Fruit fly (Drosophila melanogaster) whole organism, embryonic: ENCODE results near the gene svr.

Experiments
- ATbp ChIP-seq: fragments of 200-800 bp; sonication (Bioruptor generic); optimal IDR thresholded peaks from 2 replicates; lab custom pipeline; 2017; ENCODE audit warnings: missing biosample characterization, mild to moderate bottlenecking, missing genetic modification characterization, missing genetic modification reagents
- Ada2b ChIP-seq: fragments of 200-800 bp; sonication (Bioruptor generic); IDR thresholded peaks from 2 replicates; pipeline ENCODE4 v1.3.6; 2022; ENCODE audit warnings: missing biosample characterization, missing genetic modification characterization
- Atf6 ChIP-seq: fragments of 200-800 bp; sonication (Bioruptor generic); IDR thresholded peaks from 2 replicates; pipeline ENCODE4 v1.3.6; 2022; ENCODE audit warnings: missing biosample characterization, missing genetic modification characterization
- Bteb2 ChIP-seq: fragments of 200-800 bp; sonication (Bioruptor generic); optimal IDR thresholded peaks from 2 replicates; lab custom pipeline; 2016; ENCODE audit warnings: missing biosample characterization, missing genetic modification characterization
- CG1024 ChIP-seq: fragments of 200-800 bp; sonication (Bioruptor generic); IDR thresholded peaks from 2 replicates; pipeline ENCODE4 v1.3.6; 2022; ENCODE audit warnings: missing biosample characterization, missing genetic modification characterization
- CG10565 ChIP-seq: fragments of 200-800 bp; sonication (Bioruptor generic); optimal IDR thresholded peaks from 3 replicates; lab custom pipeline; 2016; ENCODE audit warnings: missing biosample characterization, mild to moderate bottlenecking, missing genetic modification characterization
- CG11398 ChIP-seq: fragments of 200-800 bp; sonication (Bioruptor generic); optimal IDR thresholded peaks from 2 replicates; lab custom pipeline; 2016; ENCODE audit warnings: missing biosample characterization, missing genetic modification characterization
- CG11504 ChIP-seq: fragments of 200-800 bp; sonication (Bioruptor generic); optimal IDR thresholded peaks from 3 replicates; lab custom pipeline; 2019; ENCODE audit warnings: missing biosample characterization, mild to moderate bottlenecking, missing genetic modification characterization, moderate library complexity
- CG13123 ChIP-seq: fragments of 200-800 bp; sonication (Bioruptor generic); optimal IDR thresholded peaks from 2 replicates; lab custom pipeline; 2016; ENCODE audit warnings: missing biosample characterization, missing genetic modification characterization
- CG14860 ChIP-seq: fragments of 200-800 bp; sonication (Bioruptor generic); IDR thresholded peaks from 3 replicates; pipeline ENCODE4 v1.3.6; 2022; ENCODE audit warnings: missing biosample characterization, missing genetic modification characterization; ENCODE audit not compliant: partially characterized antibody
- CG1603 ChIP-seq: fragments of 200-800 bp; sonication (Bioruptor generic); optimal IDR thresholded peaks from 2 replicates; lab custom pipeline; 2019; ENCODE audit warnings: missing biosample characterization, mild to moderate bottlenecking, missing genetic modification characterization, moderate library complexity
- CG2120 ChIP-seq: fragments of 200-800 bp; sonication (Bioruptor generic); optimal IDR thresholded peaks from 3 replicates; lab custom pipeline; 2016; ENCODE audit warnings: missing biosample characterization, missing genetic modification characterization
- CG2199 ChIP-seq: fragments of 200-800 bp; sonication (Bioruptor generic); IDR thresholded peaks from 3 replicates; pipeline ENCODE4 v1.3.6; 2022; ENCODE audit warnings: missing biosample characterization, missing genetic modification characterization
- CG30431 ChIP-seq: fragments of 200-800 bp; sonication (Bioruptor generic); optimal IDR thresholded peaks from 2 replicates; lab custom pipeline; 2017; ENCODE audit warnings: missing biosample characterization, missing genetic modification characterization
- CG31388 ChIP-seq: fragments of 200-800 bp; sonication (Bioruptor generic); optimal IDR thresholded peaks from 2 replicates; lab custom pipeline; 2016; ENCODE audit warnings: missing biosample characterization, missing genetic modification characterization
- CG3163 ChIP-seq: fragments of 200-800 bp; sonication (Bioruptor generic); optimal IDR thresholded peaks from 3 replicates; lab custom pipeline; 2016; ENCODE audit warnings: missing biosample characterization, missing genetic modification characterization
- CG6813 ChIP-seq: fragments of 200-800 bp; sonication (Bioruptor generic); optimal IDR thresholded peaks from 2 replicates; lab custom pipeline; 2017; ENCODE audit warnings: missing biosample characterization, missing genetic modification characterization, mild to moderate bottlenecking, moderate library complexity, missing genetic modification reagents
- CG7372 ChIP-seq: fragments of 200-800 bp; sonication (Bioruptor generic); IDR thresholded peaks from 2 replicates; pipeline ENCODE4 v1.3.6; 2022; ENCODE audit warnings: missing biosample characterization, missing genetic modification characterization
- CG8089 ChIP-seq: fragments of 200-800 bp; sonication (Bioruptor generic); optimal IDR thresholded peaks from 3 replicates; lab custom pipeline; 2016; ENCODE audit warnings: missing biosample characterization, missing genetic modification characterization
- CG8478 ChIP-seq: fragments of >200 bp; optimal IDR thresholded peaks from 2 replicates; lab custom pipeline; 2018
- Chrac-16 ChIP-seq: fragments of 200-800 bp; sonication (Bioruptor generic); optimal IDR thresholded peaks from 3 replicates; lab custom pipeline; 2016; ENCODE audit warnings: missing biosample characterization, missing genetic modification characterization
- CoRest ChIP-seq: fragments of 200-800 bp; sonication (Bioruptor generic); optimal IDR thresholded peaks from 3 replicates; lab custom pipeline; 2018; ENCODE audit warnings: missing biosample characterization, mild to moderate bottlenecking, missing genetic modification characterization, moderate library complexity
- D19B ChIP-seq: fragments of 200-800 bp; sonication (Bioruptor generic); optimal IDR thresholded peaks from 2 replicates; lab custom pipeline; 2017; ENCODE audit warnings: missing biosample characterization, mild to moderate bottlenecking, missing genetic modification characterization
- Dad ChIP-seq: fragments of 200-800 bp; sonication (Bioruptor generic); optimal IDR thresholded peaks from 3 replicates; lab custom pipeline; 2016; ENCODE audit warnings: missing biosample characterization, missing genetic modification characterization
- Dbx ChIP-seq: fragments of 200-800 bp; sonication (Bioruptor generic); IDR thresholded peaks from 3 replicates; pipeline ENCODE4 v1.3.6; 2022; ENCODE audit warnings: missing biosample characterization, missing genetic modification characterization
- Dip3 ChIP-seq: fragments of 200-800 bp; sonication (Bioruptor generic); optimal IDR thresholded peaks from 3 replicates; lab custom pipeline; 2016; ENCODE audit warnings: missing biosample characterization, missing genetic modification characterization
- Gug ChIP-seq: fragments of 200-800 bp; sonication (Bioruptor generic); IDR thresholded peaks from 4 replicates; pipeline ENCODE4 v1.3.6; 2022; ENCODE audit warnings: missing biosample characterization, missing genetic modification characterization
- HHEX ChIP-seq: fragments of 200-800 bp; sonication (Bioruptor generic); optimal IDR thresholded peaks from 3 replicates; lab custom pipeline; 2017; ENCODE audit warnings: missing biosample characterization, mild to moderate bottlenecking, missing genetic modification characterization, missing genetic modification reagents
- HmgD ChIP-seq: fragments of 200-800 bp; sonication (Bioruptor generic); optimal IDR thresholded peaks from 3 replicates; lab custom pipeline; 2016; ENCODE audit warnings: missing biosample characterization, missing genetic modification characterization
- HmgZ ChIP-seq: fragments of 200-800 bp; sonication (Bioruptor generic); optimal IDR thresholded peaks from 2 replicates; lab custom pipeline; 2018; ENCODE audit warnings: missing biosample characterization, mild to moderate bottlenecking, missing genetic modification characterization
- Nf-YC ChIP-seq: fragments of 200-800 bp; optimal IDR thresholded peaks from 3 replicates; lab custom pipeline; 2019; ENCODE audit warnings: missing biosample characterization, mild to moderate bottlenecking, missing genetic modification characterization, moderate library complexity
- Rfx ChIP-seq: fragments of 200-800 bp; sonication (Bioruptor generic); IDR thresholded peaks from 2 replicates; pipeline ENCODE4 v1.3.6; 2022; ENCODE audit warnings: missing biosample characterization, missing genetic modification characterization
- Sin3A ChIP-seq: fragments of >200 bp; optimal IDR thresholded peaks from 2 replicates; lab custom pipeline; 2018
- Sry-δ ChIP-seq: fragments of 200-800 bp; sonication (Bioruptor generic); optimal IDR thresholded peaks from 2 replicates; lab custom pipeline; 2016; ENCODE audit warnings: missing biosample characterization, missing genetic modification characterization
- TFAM ChIP-seq: fragments of 200-800 bp; sonication (Bioruptor generic); optimal IDR thresholded peaks from 2 replicates; lab custom pipeline; 2017; ENCODE audit warnings: missing biosample characterization, missing genetic modification characterization, inconsistent platforms
- Trl ChIP-seq, 3 experiments: fragments of >200 bp in 2 of 3; fragments of 200-800 bp in 1 of 3; sonication (Bioruptor generic) in 1 of 3; optimal IDR thresholded peaks; 2 replicates in 1 of 3; 3 replicates in 2 of 3; lab custom pipeline; 2016 to 2017; ENCODE audit warnings: missing biosample characterization in 1 of 3, missing genetic modification characterization in 1 of 3
- YL-1 ChIP-seq: fragments of 200-800 bp; sonication (Bioruptor generic); optimal IDR thresholded peaks from 3 replicates; lab custom pipeline; 2017; ENCODE audit warnings: missing biosample characterization, mild to moderate bottlenecking, missing genetic modification characterization
- ase ChIP-seq: fragments of 200-800 bp; sonication (Bioruptor generic); IDR thresholded peaks from 3 replicates; pipeline ENCODE4 v1.3.6; 2022; ENCODE audit warnings: missing biosample characterization, missing genetic modification characterization
- bab2 ChIP-seq: fragments of 200-800 bp; sonication (Bioruptor generic); optimal IDR thresholded peaks from 2 replicates; lab custom pipeline; 2016; ENCODE audit warnings: missing biosample characterization, missing genetic modification characterization
- chinmo ChIP-seq: fragments of 200-800 bp; sonication (Bioruptor generic); IDR thresholded peaks from 4 replicates; pipeline ENCODE4 v1.3.6; 2022; ENCODE audit warnings: missing biosample characterization, missing genetic modification characterization; ENCODE audit not compliant: partially characterized antibody
- dan ChIP-seq: fragments of 200-800 bp; sonication (Bioruptor generic); IDR thresholded peaks from 2 replicates; pipeline ENCODE4 v1.3.6; 2022; ENCODE audit warnings: missing biosample characterization, missing genetic modification characterization
- fd64A ChIP-seq: fragments of 200-800 bp; sonication (Bioruptor generic); optimal IDR thresholded peaks from 3 replicates; lab custom pipeline; 2018; ENCODE audit warnings: missing biosample characterization, mild to moderate bottlenecking, missing genetic modification characterization
- hbn ChIP-seq: fragments of 200-800 bp; sonication (Bioruptor generic); IDR thresholded peaks from 2 replicates; pipeline ENCODE4 v1.3.6; 2022; ENCODE audit warnings: missing biosample characterization, missing genetic modification characterization; ENCODE audit not compliant: partially characterized antibody
- hkb ChIP-seq, 2 experiments: fragments of 200-800 bp in 1 of 2; fragments of >200 bp in 1 of 2; sonication (Bioruptor generic) in 1 of 2; IDR thresholded peaks in 1 of 2; optimal IDR thresholded peaks in 1 of 2; 2 replicates each; pipeline versions ENCODE4 v1.3.6 to Lab custom; 2017 to 2022; ENCODE audit warnings: missing biosample characterization in 1 of 2, missing genetic modification characterization in 1 of 2
- kah ChIP-seq: fragments of 200-800 bp; sonication (Bioruptor generic); optimal IDR thresholded peaks from 2 replicates; lab custom pipeline; 2018; ENCODE audit warnings: missing biosample characterization, mild to moderate bottlenecking, missing genetic modification characterization
- pho ChIP-seq: fragments of 200-800 bp; sonication (Bioruptor generic); optimal IDR thresholded peaks from 2 replicates; lab custom pipeline; 2016; ENCODE audit warnings: missing biosample characterization, missing genetic modification characterization
- row ChIP-seq: fragments of 200-800 bp; sonication (Bioruptor generic); IDR thresholded peaks from 3 replicates; pipeline ENCODE4 v1.3.6; 2022; ENCODE audit warnings: missing biosample characterization, missing genetic modification characterization
- schlank ChIP-seq: fragments of 200-800 bp; sonication (Bioruptor generic); optimal IDR thresholded peaks from 2 replicates; lab custom pipeline; 2018; ENCODE audit warnings: missing biosample characterization, mild to moderate bottlenecking, missing genetic modification characterization
- sd ChIP-seq: fragments of 200-800 bp; sonication (Bioruptor generic); optimal IDR thresholded peaks from 3 replicates; lab custom pipeline; 2018; ENCODE audit warnings: missing biosample characterization, mild to moderate bottlenecking, missing genetic modification characterization, moderate library complexity
- tap ChIP-seq: fragments of 200-800 bp; optimal IDR thresholded peaks from 3 replicates; lab custom pipeline; 2019; ENCODE audit warnings: missing biosample characterization, mild to moderate bottlenecking, missing genetic modification characterization, moderate library complexity
- yki ChIP-seq: fragments of >200 bp; optimal IDR thresholded peaks from 3 replicates; lab custom pipeline; 2018
- zf30C ChIP-seq: fragments of 200-800 bp; sonication (Bioruptor generic); optimal IDR thresholded peaks from 3 replicates; lab custom pipeline; 2018; ENCODE audit warnings: missing biosample characterization, mild to moderate bottlenecking, missing genetic modification characterization

The svr gene

dm6 chrX:524331-524730, 28.1 kb downstream of the svr start (continued):
- no peak for TF ChIP-seq pho (GFP tag; lab: Kevin White, UChicago)
- TF ChIP-seq yki (lab: Kevin White, UChicago), result no peak
- TF ChIP-seq CG2199, result no peak
- TF ChIP-seq HmgZ (tag; lab: Kevin White, UChicago), result no peak
- peak; percentile 31 for TF ChIP-seq CG11504
- TF ChIP-seq CG8478 (lab: Kevin White, UChicago), result no peak
- 0 out of 4 replicates have a peak, but pooled peaks have one; percentile 24 for TF ChIP-seq Gug (GFP tag; lab: Robert Waterston, UW)
- TF ChIP-seq CG3163 (GFP tag; lab: Kevin White, UChicago), result no peak
- no peak for TF ChIP-seq chinmo (GFP tag; lab: Robert Waterston, UW)
- TF ChIP-seq zf30C (GFP tag; lab: Kevin White, UChicago), result no peak
- no peak for TF ChIP-seq YL-1 (GFP tag; lab: Kevin White, UChicago)
- TF ChIP-seq bab2, result no peak
- no peak for TF ChIP-seq hbn (GFP tag; lab: Robert Waterston, UW)
- TF ChIP-seq HmgD (GFP tag; lab: Kevin White, UChicago), result peak; percentile 5
- peak; percentile 22 for TF ChIP-seq tap (tag; lab: Kevin White, UChicago)
- peak; percentile 37; the same call in 1 of the 2 replicates for TF ChIP-seq Atf6 (GFP tag; lab: Robert Waterston, UW)
- no peak for TF ChIP-seq Ada2b (GFP tag; lab: Robert Waterston, UW)
- TF ChIP-seq HHEX (GFP tag; lab: Kevin White, UChicago), result no peak
- TF ChIP-seq CG1603 (tag; lab: Kevin White, UChicago), result peak; percentile 21
- no peak for TF ChIP-seq kah (GFP tag; lab: Kevin White, UChicago)
- peak; percentile 31 for TF ChIP-seq ATbp (GFP tag; lab: Kevin White, UChicago)
- TF ChIP-seq Sry-δ (GFP tag; lab: Kevin White, UChicago), result no peak
- peak; percentile 52 for TF ChIP-seq CG2120 (GFP tag; lab: Kevin White, UChicago)
- TF ChIP-seq Dbx (GFP tag; lab: Robert Waterston, UW), result no peak
- peak; percentile 41 for TF ChIP-seq Rfx (GFP tag; lab: Robert Waterston, UW)
- no peak for TF ChIP-seq CG7372 (GFP tag; lab: Robert Waterston, UW)
- TF ChIP-seq ase, result no peak
- TF ChIP-seq Chrac-16, result no peak
- peak; percentile 30 for TF ChIP-seq sd (tag; lab: Kevin White, UChicago)
- TF ChIP-seq Bteb2, result no peak
- no peak for TF ChIP-seq Dip3 (GFP tag; lab: Kevin White, UChicago)
- TF ChIP-seq Dad (GFP tag; lab: Kevin White, UChicago), result no peak
- no peak for TF ChIP-seq CG31388 (GFP tag; lab: Kevin White, UChicago)
- TF ChIP-seq CG1024 (GFP tag; lab: Robert Waterston, UW), result no peak
- TF ChIP-seq CG6813 (GFP tag; lab: Kevin White, UChicago), result no peak
- no peak for TF ChIP-seq CG8089 (GFP tag; lab: Kevin White, UChicago)
- TF ChIP-seq CG11398 (GFP tag; lab: Kevin White, UChicago), result no peak
- TF ChIP-seq TFAM (GFP tag; lab: Kevin White, UChicago), result no peak
- no peak for TF ChIP-seq schlank (tag; lab: Kevin White, UChicago)
- TF ChIP-seq hkb (optimal IDR thresholded peaks at IDR 0.05; lab: Kevin White, UChicago), result no peak
- TF ChIP-seq hkb (GFP tag; IDR thresholded peaks at IDR 0.05; lab: Robert Waterston, UW), result peak; percentile 48; the same call in 1 of the 2 replicates
- no peak for TF ChIP-seq CoRest (tag; lab: Kevin White, UChicago)
- TF ChIP-seq dan, result no peak
- TF ChIP-seq CG10565, result no peak
- no peak for TF ChIP-seq Trl (optimal IDR thresholded peaks at IDR 0.05; lab: Kevin White, UChicago)
- no peak for TF ChIP-seq Trl (GFP tag; optimal IDR thresholded peaks at IDR 0.05; lab: Kevin White, UChicago)
- TF ChIP-seq CG30431 (GFP tag; lab: Kevin White, UChicago), result no peak
- TF ChIP-seq CG13123, result no peak
- no peak for TF ChIP-seq D19B (GFP tag; lab: Kevin White, UChicago)
- peak; percentile 82 for TF ChIP-seq row
- TF ChIP-seq fd64A (GFP tag; lab: Kevin White, UChicago), result no peak
- no peak for TF ChIP-seq Nf-YC (tag; lab: Kevin White, UChicago)
- TF ChIP-seq Sin3A (lab: Kevin White, UChicago), result no peak
- TF ChIP-seq CG14860 (GFP tag; lab: Robert Waterston, UW), result no peak
